Worm (Caenorhabditis elegans): ENCODE data around the gene W03A5.2.

- TF ChIP-seq aly-2 (tag; optimal IDR thresholded peaks at IDR 0.05) = no peak
- TF ChIP-seq jun-1 (tag; optimal IDR thresholded peaks at IDR 0.05) = no peak
- no peak for TF ChIP-seq mml-1 (tag; optimal IDR thresholded peaks at IDR 0.05)
- no peak for TF ChIP-seq ceh-16 (tag; optimal IDR thresholded peaks at IDR 0.05)
- no peak for TF ChIP-seq nhr-77 (tag; optimal IDR thresholded peaks at IDR 0.05)
- TF ChIP-seq pqm-1 (tag; optimal IDR thresholded peaks at IDR 0.05) = no peak
- no peak for TF ChIP-seq snpc-4 (tag; optimal IDR thresholded peaks at IDR 0.05)
- TF ChIP-seq ztf-11 (tag; optimal IDR thresholded peaks at IDR 0.05) = no peak
- TF ChIP-seq unc-39 (tag; optimal IDR thresholded peaks at IDR 0.05) = no peak
- TF ChIP-seq nhr-237 (tag; optimal IDR thresholded peaks at IDR 0.05) = no peak
- TF ChIP-seq R02D3.7 (tag; optimal IDR thresholded peaks at IDR 0.05) = no peak
- no peak for TF ChIP-seq ceh-82 (tag; optimal IDR thresholded peaks at IDR 0.05)
Measured at ce11 chrIII:5385315-5385714, 20.5 kb upstream of the W03A5.2 start, which contains the start of gene Y32H12A.7.

Measured in whole organism, L3 larva.